Worm (Caenorhabditis elegans) whole organism, dauer: ENCODE measurements around the gene F56C3.4.

Source experiments
- unc-62 ChIP-seq: sonication (generic microtip); optimal IDR thresholded peaks from 2 replicates; lab custom pipeline; 2017; ENCODE audit warnings: missing biosample characterization, missing genetic modification reagents, missing genetic modification characterization

F56C3.4 gene

ce11 chrX:1370736-1371281 lies 10.3 kb upstream of the F56C3.4 start, which contains the start of gene F56C3.7:
Gene F56C3.7 (minus strand): TSS chrX:1370786.
- no peak for TF ChIP-seq unc-62 (GFP tag; lab: Kevin White, UChicago)

ce11 chrX:1367416-1367815 lies 6.9 kb upstream of the F56C3.4 start, which contains the start of gene dgn-2:
Gene dgn-2 (minus strand): TSS chrX:1367516.
- no peak for TF ChIP-seq unc-62 (GFP tag; lab: Kevin White, UChicago)

DNA sequence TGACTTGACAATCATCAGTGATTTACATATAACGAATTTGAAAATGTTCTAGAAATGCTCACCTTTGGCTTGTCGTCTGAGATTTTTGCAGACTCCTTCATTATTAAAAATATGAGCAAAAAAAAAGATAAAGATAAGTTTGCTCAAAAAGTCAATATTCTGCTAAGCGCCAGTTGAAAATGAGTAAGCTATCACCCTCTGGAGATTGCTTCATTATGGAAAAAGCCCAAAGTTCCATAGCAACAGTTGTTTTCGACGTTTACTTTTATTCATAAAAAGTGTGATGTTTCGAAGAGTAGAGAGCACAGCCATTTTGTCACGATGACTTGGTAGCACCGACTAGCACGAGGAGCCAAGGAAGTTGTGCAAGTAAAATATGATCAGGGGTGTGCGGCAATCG lies 2.2 kb downstream of the F56C3.4 start, which contains the start of gene F56C3.3:
Gene F56C3.3, minus strand, starts transcription at position 101 of the 400 bp plus-strand sequence.
- TF ChIP-seq unc-62 (GFP tag; lab: Kevin White, UChicago): no peak

DNA sequence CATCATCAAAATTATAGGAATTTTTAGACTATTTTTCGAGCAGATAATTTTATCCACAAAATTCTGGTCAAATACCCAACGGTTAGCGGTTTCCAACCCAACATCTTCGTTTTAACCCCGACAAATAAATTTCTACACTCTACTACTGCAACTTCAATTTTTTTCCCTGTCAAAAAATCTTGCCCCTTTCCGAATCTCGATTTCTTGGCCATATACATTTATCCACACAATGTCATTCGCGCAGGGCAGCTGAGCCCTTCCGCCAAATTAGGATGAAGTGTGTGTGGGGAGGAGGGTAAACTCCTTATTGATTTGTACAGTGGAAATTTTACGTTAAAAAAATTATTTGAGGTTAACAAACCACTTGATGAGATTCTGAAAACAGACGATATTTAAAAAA lies 15.7 kb downstream of the F56C3.4 start:
- no peak for TF ChIP-seq unc-62 (GFP tag; lab: Kevin White, UChicago)

ce11 chrX:1344321-1344720 lies 16.2 kb downstream of the F56C3.4 start, which contains the start of gene ins-39:
Gene ins-39 (minus strand): TSS chrX:1344421.
- TF ChIP-seq unc-62 (GFP tag; lab: Kevin White, UChicago): no peak

- no peak for TF ChIP-seq unc-62 (GFP tag; lab: Kevin White, UChicago)
These were observed 21.4 kb downstream of the F56C3.4 start for ce11 chrX:1338906-1339673.

DNA sequence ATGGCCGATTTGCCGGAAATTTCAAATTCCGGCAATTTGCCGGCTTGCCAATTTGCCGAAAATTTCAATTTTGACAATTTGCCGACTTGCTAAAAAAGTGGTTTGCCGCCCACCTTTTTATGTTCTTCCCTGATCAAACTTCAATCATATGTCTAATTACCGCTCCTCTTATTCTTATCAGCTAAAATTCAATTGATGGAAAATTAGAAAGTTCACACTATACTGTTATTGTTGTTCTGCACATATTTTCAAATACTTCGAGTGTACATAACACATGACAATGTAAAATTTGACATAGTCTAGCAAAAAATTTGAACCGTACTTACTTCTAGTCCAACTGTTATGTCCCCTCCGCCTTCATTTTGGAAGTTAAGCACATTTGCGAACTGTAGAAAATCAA lies 22.7 kb downstream of the F56C3.4 start:
- no peak for TF ChIP-seq unc-62 (GFP tag; lab: Kevin White, UChicago)

DNA sequence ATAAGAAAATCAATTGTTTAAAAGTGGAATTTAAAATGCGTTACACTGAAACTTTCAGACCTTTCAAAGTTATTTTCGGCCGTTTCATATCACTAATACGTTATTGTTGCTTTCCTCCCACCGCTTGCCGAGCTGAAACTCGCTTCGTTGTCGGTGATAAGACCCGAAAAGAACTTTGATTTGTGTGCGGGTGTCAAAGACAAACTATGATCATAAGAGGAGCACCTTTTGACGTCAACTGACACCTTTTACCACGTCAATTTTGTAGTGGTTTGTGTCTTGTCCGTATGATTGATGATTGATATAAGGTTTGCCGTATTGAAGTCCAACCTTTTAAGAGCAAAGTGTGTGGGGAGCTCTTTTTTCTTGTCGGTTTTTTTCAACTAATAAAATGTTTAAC lies 23.5 kb downstream of the F56C3.4 start, which contains the start of gene ttr-37:
Gene ttr-37, minus strand, starts transcription at position 167 of the 400 bp plus-strand sequence.
- no peak for TF ChIP-seq unc-62 (GFP tag; lab: Kevin White, UChicago)

- no peak for TF ChIP-seq unc-62 (GFP tag; lab: Kevin White, UChicago)
These were observed 30.7 kb downstream of the F56C3.4 start, which contains the start of gene F21E9.2 for ce11 chrX:1329847-1330246. Gene F21E9.2 (minus strand): TSS chrX:1329947.

DNA sequence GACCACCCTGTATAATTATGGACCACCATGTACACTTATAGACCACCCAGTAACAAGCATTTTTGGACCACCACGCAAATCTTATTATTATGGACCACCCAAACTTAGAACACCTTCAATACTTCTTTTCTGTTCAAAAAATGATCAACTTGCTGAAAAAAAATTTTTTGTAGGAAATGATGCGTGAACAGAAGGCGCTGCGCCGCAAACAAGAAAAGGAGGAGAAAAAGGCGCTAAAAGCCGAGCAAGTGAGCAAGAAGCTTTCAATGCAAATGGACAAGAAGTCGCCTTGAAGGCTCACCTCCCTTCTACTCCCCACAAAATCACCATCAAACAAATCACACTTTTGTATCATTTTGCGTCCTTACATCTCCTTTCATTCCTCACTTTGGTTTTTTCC lies 33.3 kb downstream of the F56C3.4 start:
- TF ChIP-seq unc-62 (GFP tag; lab: Kevin White, UChicago): no peak

ce11 chrX:1322997-1323396 lies 37.5 kb downstream of the F56C3.4 start:
- TF ChIP-seq unc-62 (GFP tag; lab: Kevin White, UChicago): no peak

DNA sequence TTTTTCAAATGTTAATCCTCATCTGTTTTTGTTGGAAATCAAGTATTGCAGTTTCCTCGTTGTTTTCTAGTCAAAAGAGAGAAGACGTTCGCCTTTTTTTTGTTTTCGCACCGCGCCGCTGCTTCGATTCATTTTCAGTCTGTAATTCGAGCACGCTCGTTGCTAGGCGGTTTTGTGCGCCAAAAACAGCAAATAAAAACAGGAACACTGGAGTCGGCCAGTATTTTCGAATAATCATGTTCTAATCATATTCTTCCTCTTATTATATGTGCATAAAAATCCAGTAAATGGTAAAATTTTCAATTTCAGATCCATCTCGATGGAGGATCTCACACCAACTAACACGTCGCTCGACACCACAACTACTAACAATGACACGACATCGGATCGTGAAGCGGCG lies 39.5 kb downstream of the F56C3.4 start, which contains the start of gene pdk-1:
Gene pdk-1, plus strand, starts transcription at position 301 of the 400 bp plus-strand sequence.
- no peak for TF ChIP-seq unc-62 (GFP tag; lab: Kevin White, UChicago)

- no peak for TF ChIP-seq unc-62 (GFP tag; lab: Kevin White, UChicago)
These were observed 40.8 kb downstream of the F56C3.4 start for ce11 chrX:1319708-1320107.

- TF ChIP-seq unc-62 (GFP tag; lab: Kevin White, UChicago): no peak
These were observed 49.0 kb downstream of the F56C3.4 start for ce11 chrX:1311577-1311976.

- no peak for TF ChIP-seq unc-62 (GFP tag; lab: Kevin White, UChicago)
These were observed 49.4 kb downstream of the F56C3.4 start, which contains the start of gene H42K12.3 for ce11 chrX:1311084-1311483. Gene H42K12.3 (plus strand): TSS chrX:1311391.
